Fruit fly (Drosophila melanogaster) whole organism, embryonic: ENCODE data around the gene Fur2.
A peak's percentile ranks its signal among the peaks of the same experiment; 100 is the strongest.

Experiments used
- CG13424 ChIP-seq: fragments of 200-800 bp; sonication (Bioruptor generic); optimal IDR thresholded peaks from 2 replicates; lab custom pipeline; 2019; ENCODE audit warnings: missing biosample characterization, mild to moderate bottlenecking, missing genetic modification characterization, moderate library complexity
- CG13624 ChIP-seq: fragments of 200-800 bp; sonication (Bioruptor generic); optimal IDR thresholded peaks from 2 replicates; lab custom pipeline; 2016; ENCODE audit warnings: missing biosample characterization, missing genetic modification characterization
- CG14014 ChIP-seq: fragments of 200-800 bp; sonication (Bioruptor generic); IDR thresholded peaks from 2 replicates; pipeline ENCODE4 v1.3.6; 2022; ENCODE audit warnings: missing biosample characterization, missing genetic modification characterization
- CG14667 ChIP-seq: fragments of 200-800 bp; sonication (Bioruptor generic); IDR thresholded peaks from 2 replicates; pipeline ENCODE4 v1.3.6; 2022; ENCODE audit warnings: missing biosample characterization, missing genetic modification characterization
- CG14860 ChIP-seq: fragments of 200-800 bp; sonication (Bioruptor generic); IDR thresholded peaks from 3 replicates; pipeline ENCODE4 v1.3.6; 2022; ENCODE audit warnings: missing biosample characterization, missing genetic modification characterization; ENCODE audit not compliant: partially characterized antibody
- CG15479 ChIP-seq: fragments of 200-800 bp; sonication (Bioruptor generic); optimal IDR thresholded peaks from 3 replicates; lab custom pipeline; 2019; ENCODE audit warnings: missing biosample characterization, mild to moderate bottlenecking, missing genetic modification characterization, moderate library complexity
- CG1602 ChIP-seq: fragments of 200-800 bp; sonication (Bioruptor generic); optimal IDR thresholded peaks from 3 replicates; lab custom pipeline; 2016; ENCODE audit warnings: missing biosample characterization, missing genetic modification characterization
- CG18764 ChIP-seq: fragments of 200-800 bp; sonication (Bioruptor generic); optimal IDR thresholded peaks from 3 replicates; lab custom pipeline; 2016; ENCODE audit warnings: missing biosample characterization, missing genetic modification characterization
- CG2678 ChIP-seq: fragments of 200-800 bp; sonication (Bioruptor generic); optimal IDR thresholded peaks from 3 replicates; lab custom pipeline; 2019; ENCODE audit warnings: missing biosample characterization, mild to moderate bottlenecking, missing genetic modification characterization, moderate library complexity
- CG33557 ChIP-seq: fragments of 200-800 bp; sonication (Bioruptor generic); optimal IDR thresholded peaks from 2 replicates; lab custom pipeline; 2019; ENCODE audit warnings: missing biosample characterization, mild to moderate bottlenecking, missing genetic modification characterization, moderate library complexity
- CG4424 ChIP-seq: fragments of 200-800 bp; sonication (Bioruptor generic); optimal IDR thresholded peaks from 3 replicates; lab custom pipeline; 2016; ENCODE audit warnings: missing biosample characterization, missing genetic modification characterization
- CG4617 ChIP-seq: fragments of 200-800 bp; sonication (Bioruptor generic); optimal IDR thresholded peaks from 3 replicates; lab custom pipeline; 2016; ENCODE audit warnings: missing biosample characterization, missing genetic modification characterization, borderline replicate concordance
- CG5245 ChIP-seq: fragments of 200-800 bp; sonication (Bioruptor generic); optimal IDR thresholded peaks from 3 replicates; lab custom pipeline; 2016; ENCODE audit warnings: missing biosample characterization, missing genetic modification characterization
- CG7357 ChIP-seq: fragments of 200-800 bp; sonication (Bioruptor generic); IDR thresholded peaks from 3 replicates; pipeline ENCODE4 v1.3.6; 2022; ENCODE audit warnings: missing biosample characterization, missing genetic modification characterization
- CG8281 ChIP-seq: fragments of 200-800 bp; sonication (Bioruptor generic); optimal IDR thresholded peaks from 2 replicates; lab custom pipeline; 2018; ENCODE audit warnings: missing biosample characterization, mild to moderate bottlenecking, missing genetic modification characterization, moderate library complexity
- CG8944 ChIP-seq: fragments of 200-800 bp; sonication (Bioruptor generic); optimal IDR thresholded peaks from 3 replicates; lab custom pipeline; 2016; ENCODE audit warnings: missing biosample characterization, missing genetic modification characterization
- CHES-1-like ChIP-seq: fragments of 200-800 bp; sonication (Bioruptor generic); optimal IDR thresholded peaks from 2 replicates; lab custom pipeline; 2016; ENCODE audit warnings: missing biosample characterization, missing genetic modification characterization
- CoRest ChIP-seq: fragments of 200-800 bp; sonication (Bioruptor generic); optimal IDR thresholded peaks from 3 replicates; lab custom pipeline; 2018; ENCODE audit warnings: missing biosample characterization, mild to moderate bottlenecking, missing genetic modification characterization, moderate library complexity
- Dfd ChIP-seq, 2 experiments: fragments of >200 bp; optimal IDR thresholded peaks; 2 replicates each; lab custom pipeline; 2017; ENCODE audit warnings: missing biosample characterization in 2 of 2, missing genetic modification characterization in 2 of 2
- Dp ChIP-seq: fragments of 200-800 bp; sonication (Bioruptor generic); optimal IDR thresholded peaks from 2 replicates; lab custom pipeline; 2018; ENCODE audit warnings: missing biosample characterization, mild to moderate bottlenecking, missing genetic modification characterization, moderate library complexity
- Drgx ChIP-seq: fragments of 200-800 bp; sonication (Bioruptor generic); IDR thresholded peaks from 2 replicates; pipeline ENCODE4 v1.3.6; 2022; ENCODE audit warnings: missing biosample characterization, missing genetic modification characterization
- Eip74EF ChIP-seq, 2 experiments: fragments of 200-800 bp in 1 of 2; fragments of >200 bp in 1 of 2; sonication (Bioruptor generic) in 1 of 2; optimal IDR thresholded peaks; 2 replicates each; lab custom pipeline; 2017 to 2019; ENCODE audit warnings: missing biosample characterization in 2 of 2, missing genetic modification characterization in 2 of 2, mild to moderate bottlenecking in 1 of 2, moderate library complexity in 1 of 2
- Gug ChIP-seq: fragments of 200-800 bp; sonication (Bioruptor generic); IDR thresholded peaks from 4 replicates; pipeline ENCODE4 v1.3.6; 2022; ENCODE audit warnings: missing biosample characterization, missing genetic modification characterization
- H15 ChIP-seq: fragments of 200-800 bp; sonication (Bioruptor generic); IDR thresholded peaks from 3 replicates; pipeline ENCODE4 v1.3.6; 2022; ENCODE audit warnings: missing biosample characterization, missing genetic modification characterization
- HLHmδ ChIP-seq: fragments of 200-800 bp; sonication (Bioruptor generic); optimal IDR thresholded peaks from 2 replicates; lab custom pipeline; 2018; ENCODE audit warnings: missing biosample characterization, mild to moderate bottlenecking, missing genetic modification characterization, moderate library complexity
- NK7.1 ChIP-seq: fragments of 200-800 bp; sonication (Bioruptor generic); optimal IDR thresholded peaks from 3 replicates; lab custom pipeline; 2016; ENCODE audit warnings: missing biosample characterization, missing genetic modification characterization
- Nf-YA ChIP-seq: fragments of 200-800 bp; sonication (Bioruptor generic); IDR thresholded peaks from 2 replicates; pipeline ENCODE4 v1.3.6; 2022; ENCODE audit warnings: missing biosample characterization, missing genetic modification characterization
- Opbp ChIP-seq: fragments of 200-800 bp; sonication (Bioruptor generic); IDR thresholded peaks from 3 replicates; pipeline ENCODE4 v1.3.6; 2022; ENCODE audit warnings: missing biosample characterization, missing genetic modification characterization; ENCODE audit not compliant: partially characterized antibody
- Trl ChIP-seq, 3 experiments: fragments of >200 bp in 2 of 3; fragments of 200-800 bp in 1 of 3; sonication (Bioruptor generic) in 1 of 3; optimal IDR thresholded peaks; 2 replicates in 1 of 3; 3 replicates in 2 of 3; lab custom pipeline; 2016 to 2017; ENCODE audit warnings: missing biosample characterization in 1 of 3, missing genetic modification characterization in 1 of 3
- Xbp1 ChIP-seq: fragments of 200-800 bp; sonication (Bioruptor generic); optimal IDR thresholded peaks from 3 replicates; lab custom pipeline; 2016; ENCODE audit warnings: missing biosample characterization, mild to moderate bottlenecking, missing genetic modification characterization
- amos ChIP-seq: fragments of 200-800 bp; sonication (Bioruptor generic); IDR thresholded peaks from 2 replicates; pipeline ENCODE4 v1.3.6; 2022; ENCODE audit warnings: missing biosample characterization, missing genetic modification characterization; ENCODE audit not compliant: partially characterized antibody
- chif ChIP-seq, 2 experiments: fragments of 200-800 bp; sonication (Bioruptor generic); optimal IDR thresholded peaks; 3 replicates each; lab custom pipeline; 2016; ENCODE audit warnings: missing biosample characterization in 2 of 2, missing genetic modification characterization in 2 of 2
- croc ChIP-seq: fragments of 200-800 bp; sonication (Bioruptor generic); conservative IDR thresholded peaks from 3 replicates; pipeline ENCODE4 v1.3.6; 2022; ENCODE audit warnings: missing biosample characterization, missing genetic modification characterization
- dati ChIP-seq: fragments of 200-800 bp; sonication (Bioruptor generic); IDR thresholded peaks from 2 replicates; pipeline ENCODE4 v1.3.6; 2022; ENCODE audit warnings: missing biosample characterization, missing genetic modification characterization
- eyg ChIP-seq: fragments of 200-800 bp; sonication (Bioruptor generic); optimal IDR thresholded peaks from 3 replicates; lab custom pipeline; 2016; ENCODE audit warnings: missing biosample characterization, missing genetic modification characterization
- gcm ChIP-seq: fragments of 200-800 bp; sonication (Bioruptor generic); optimal IDR thresholded peaks from 2 replicates; lab custom pipeline; 2019; ENCODE audit warnings: missing biosample characterization, mild to moderate bottlenecking, missing genetic modification characterization, moderate library complexity
- gsb ChIP-seq: fragments of 200-800 bp; sonication (Bioruptor generic); IDR thresholded peaks from 2 replicates; pipeline ENCODE4 v1.3.6; 2022; ENCODE audit warnings: missing biosample characterization, missing genetic modification characterization
- her ChIP-seq: fragments of 200-800 bp; sonication (Bioruptor generic); optimal IDR thresholded peaks from 2 replicates; lab custom pipeline; 2016; ENCODE audit warnings: missing biosample characterization, missing genetic modification characterization
- ken ChIP-seq: fragments of 200-800 bp; sonication (Bioruptor generic); IDR thresholded peaks from 3 replicates; pipeline ENCODE4 v1.3.6; 2022; ENCODE audit warnings: missing biosample characterization, missing genetic modification characterization
- knrl ChIP-seq: fragments of 200-800 bp; sonication (Bioruptor generic); IDR thresholded peaks from 3 replicates; pipeline ENCODE4 v1.3.6; 2022; ENCODE audit warnings: missing biosample characterization, missing genetic modification characterization; ENCODE audit not compliant: partially characterized antibody
- mam ChIP-seq: fragments of 200-800 bp; sonication (Bioruptor generic); optimal IDR thresholded peaks from 3 replicates; lab custom pipeline; 2016; ENCODE audit warnings: missing biosample characterization, missing genetic modification characterization
- nmo ChIP-seq: fragments of 200-800 bp; sonication (Bioruptor generic); optimal IDR thresholded peaks from 2 replicates; lab custom pipeline; 2018; ENCODE audit warnings: missing biosample characterization, mild to moderate bottlenecking, missing genetic modification characterization, moderate library complexity
- odd ChIP-seq: fragments of 200-800 bp; sonication (Bioruptor generic); optimal IDR thresholded peaks from 2 replicates; lab custom pipeline; 2017; ENCODE audit warnings: missing biosample characterization, mild to moderate bottlenecking, missing genetic modification characterization
- p53 ChIP-seq: fragments of 200-800 bp; sonication (Bioruptor generic); optimal IDR thresholded peaks from 2 replicates; lab custom pipeline; 2016; ENCODE audit warnings: missing biosample characterization, missing genetic modification characterization
- pros ChIP-seq: fragments of 200-800 bp; sonication (Bioruptor generic); optimal IDR thresholded peaks from 3 replicates; lab custom pipeline; 2019; ENCODE audit warnings: missing biosample characterization, mild to moderate bottlenecking, missing genetic modification characterization, moderate library complexity
- slou ChIP-seq: fragments of 200-800 bp; sonication (Bioruptor generic); optimal IDR thresholded peaks from 3 replicates; lab custom pipeline; 2016; ENCODE audit warnings: missing biosample characterization, missing genetic modification characterization
- tna ChIP-seq: fragments of 200-800 bp; sonication (Bioruptor generic); IDR thresholded peaks from 2 replicates; pipeline ENCODE4 v1.3.6; 2022; ENCODE audit warnings: missing biosample characterization, missing genetic modification characterization; ENCODE audit not compliant: partially characterized antibody
- unc-4 ChIP-seq: fragments of 200-800 bp; sonication (Bioruptor generic); IDR thresholded peaks from 2 replicates; pipeline ENCODE4 v1.3.6; 2022; ENCODE audit warnings: missing biosample characterization, missing genetic modification characterization; ENCODE audit not compliant: partially characterized antibody
- zfh2 ChIP-seq: fragments of 200-800 bp; sonication (Bioruptor generic); optimal IDR thresholded peaks from 2 replicates; lab custom pipeline; 2016; ENCODE audit warnings: missing biosample characterization, missing genetic modification characterization

The Fur2 gene

DNA sequence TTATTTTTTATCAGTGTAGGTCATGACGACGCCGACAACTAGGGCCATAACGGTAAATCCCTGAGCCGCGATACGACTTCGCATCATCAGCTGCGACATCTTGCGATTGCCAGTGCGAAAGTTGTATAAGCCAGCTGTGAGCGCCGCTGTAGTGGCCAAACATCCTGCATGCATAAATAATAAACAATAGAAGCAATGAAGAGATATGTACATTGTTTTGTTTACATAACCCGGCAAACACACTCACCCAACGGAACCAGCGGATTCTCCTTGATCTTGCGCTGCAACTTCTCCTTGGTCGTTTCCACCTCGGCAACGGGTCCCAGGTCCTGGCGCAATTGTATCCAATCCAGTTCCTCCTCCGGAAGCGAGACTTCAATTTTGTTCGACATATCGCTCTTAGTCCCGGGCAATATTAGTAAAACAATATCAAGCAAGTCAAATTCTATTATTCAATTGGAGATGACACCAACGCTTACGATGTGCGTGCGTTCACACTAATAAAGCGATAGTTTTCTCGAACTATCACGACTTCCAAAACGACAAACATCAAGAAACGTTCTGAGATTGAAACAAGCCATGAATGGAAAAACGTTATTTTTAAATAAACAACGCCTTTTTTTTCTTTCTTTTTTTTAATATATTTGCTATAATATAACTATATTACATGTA, 41.2 kb upstream of the Fur2 start (continued):
- TF ChIP-seq pros (GFP tag; lab: Kevin White, UChicago), result no peak
- TF ChIP-seq Drgx (GFP tag; lab: Robert Waterston, UW), result no peak
- no peak for TF ChIP-seq CG1602 (GFP tag; lab: Kevin White, UChicago)
- TF ChIP-seq CG14667 (GFP tag; lab: Robert Waterston, UW), result no peak
- TF ChIP-seq p53, result no peak
- TF ChIP-seq croc, result no peak
- no peak for TF ChIP-seq CG8281 (tag; lab: Kevin White, UChicago)
- TF ChIP-seq Dp (GFP tag; lab: Kevin White, UChicago), result peak; percentile 24
- TF ChIP-seq gsb (GFP tag; lab: Robert Waterston, UW), result no peak
- peak; percentile 51 for TF ChIP-seq CG14860 (GFP tag; lab: Robert Waterston, UW)
- peak; percentile 57 for TF ChIP-seq tna
- no peak for TF ChIP-seq Gug (GFP tag; lab: Robert Waterston, UW)
- no peak for TF ChIP-seq CG8944 (GFP tag; lab: Kevin White, UChicago)
- TF ChIP-seq CG4424 (GFP tag; lab: Kevin White, UChicago), result no peak
- no peak for TF ChIP-seq slou (GFP tag; lab: Kevin White, UChicago)
- TF ChIP-seq unc-4 (GFP tag; lab: Robert Waterston, UW), result peak; percentile 71
- no peak for TF ChIP-seq CG2678 (tag; lab: Kevin White, UChicago)
- no peak for TF ChIP-seq CG18764 (GFP tag; lab: Kevin White, UChicago)
- no peak for TF ChIP-seq ken
- TF ChIP-seq CG13424 (tag; lab: Kevin White, UChicago), result no peak
- no peak for TF ChIP-seq dati (GFP tag; lab: Robert Waterston, UW)
- TF ChIP-seq nmo (GFP tag; lab: Kevin White, UChicago), result peak; percentile 11
- peak; percentile 89 for TF ChIP-seq Opbp
- no peak for TF ChIP-seq Nf-YA (GFP tag; lab: Robert Waterston, UW)
- TF ChIP-seq CG5245 (GFP tag; lab: Kevin White, UChicago), result no peak
- no peak for TF ChIP-seq eyg
- TF ChIP-seq CHES-1-like, result peak; percentile 24
- no peak for TF ChIP-seq H15
- no peak for TF ChIP-seq CG14014 (GFP tag; lab: Robert Waterston, UW)
- peak; percentile 91 for TF ChIP-seq amos (GFP tag; lab: Robert Waterston, UW)
- no peak for TF ChIP-seq gcm (GFP tag; lab: Kevin White, UChicago)
- TF ChIP-seq knrl, result peak; percentile 89
- no peak for TF ChIP-seq mam (GFP tag; lab: Kevin White, UChicago)
- TF ChIP-seq odd (GFP tag; lab: Kevin White, UChicago), result no peak
- TF ChIP-seq Dfd (GFP tag; optimal IDR thresholded peaks at IDR 0.05; lab: Kevin White, UChicago), result no peak
- TF ChIP-seq CG13624 (GFP tag; lab: Kevin White, UChicago), result no peak
- TF ChIP-seq HLHmδ, result no peak
- TF ChIP-seq CG33557, result no peak
- no peak for TF ChIP-seq zfh2 (GFP tag; lab: Kevin White, UChicago)
- TF ChIP-seq Trl (optimal IDR thresholded peaks at IDR 0.05; lab: Kevin White, UChicago), result no peak
- no peak for TF ChIP-seq Trl (GFP tag; optimal IDR thresholded peaks at IDR 0.05; lab: Kevin White, UChicago)
- TF ChIP-seq CG4617 (GFP tag; lab: Kevin White, UChicago), result peak; percentile 14
- TF ChIP-seq her (GFP tag; lab: Kevin White, UChicago), result no peak
- peak; percentile 28 for TF ChIP-seq CoRest (tag; lab: Kevin White, UChicago)
- TF ChIP-seq CG15479 (GFP tag; lab: Kevin White, UChicago), result no peak
- no peak for TF ChIP-seq Eip74EF (GFP tag; optimal IDR thresholded peaks at IDR 0.05; lab: Kevin White, UChicago)
- TF ChIP-seq chif (GFP tag; optimal IDR thresholded peaks at IDR 0.05; lab: Kevin White, UChicago), result no peak
- TF ChIP-seq NK7.1 (GFP tag; lab: Kevin White, UChicago), result no peak
- no peak for TF ChIP-seq Xbp1 (GFP tag; lab: Kevin White, UChicago)
- TF ChIP-seq CG7357 (GFP tag; lab: Robert Waterston, UW), result peak; percentile 12; the same call in 2 of the 3 replicates
